Worm (Caenorhabditis elegans) whole organism, L4 larva: ENCODE measurements around the gene F40G9.12.

Experiments
- D1046.2 ChIP-seq: fragments of 200-800 bp; sonication (Bioruptor generic); IDR thresholded peaks from 2 replicates; pipeline ENCODE4 v1.3.6; 2022; ENCODE audit warnings: missing genetic modification characterization, missing compliant biosample characterization
- F44E2.7 ChIP-seq: fragments of 200-800 bp; sonication (Bioruptor generic); IDR thresholded peaks from 2 replicates; pipeline ENCODE4 v2.1.2; 2022; ENCODE audit warnings: missing genetic modification characterization, missing compliant biosample characterization
- T20F7.1 ChIP-seq: fragments of 200-800 bp; sonication (Bioruptor generic); optimal IDR thresholded peaks from 2 replicates; lab custom pipeline; 2018; ENCODE audit warnings: mild to moderate bottlenecking, missing genetic modification characterization, missing compliant biosample characterization
- T26A8.4 ChIP-seq: fragments of 200-800 bp; sonication (Bioruptor generic); IDR thresholded peaks from 2 replicates; pipeline ENCODE4 v1.3.6; 2022; ENCODE audit warnings: missing genetic modification characterization, missing compliant biosample characterization
- Y48G9A.11 ChIP-seq: fragments of 200-800 bp; sonication (Bioruptor generic); IDR thresholded peaks from 2 replicates; pipeline ENCODE4 v1.3.6; 2022; ENCODE audit warnings: missing genetic modification reagents, missing genetic modification characterization, missing compliant biosample characterization
- Y75B8A.6 ChIP-seq: fragments of 200-800 bp; sonication (Bioruptor generic); IDR thresholded peaks from 2 replicates; pipeline ENCODE4 v1.3.6; 2022; ENCODE audit warnings: missing genetic modification reagents, missing genetic modification characterization, missing compliant biosample characterization
- aha-1 ChIP-seq: fragments of 150-350 bp; peaks from one replicate; lab custom pipeline; 2014; ENCODE audit warnings: missing biosample characterization, missing genetic modification characterization
- attf-4 ChIP-seq: sonication (generic microtip); optimal IDR thresholded peaks from 3 replicates; lab custom pipeline; 2017; ENCODE audit warnings: missing biosample characterization, missing genetic modification characterization
- ceh-28 ChIP-seq: fragments of 150-350 bp; optimal IDR thresholded peaks from 2 replicates; lab custom pipeline; 2014; ENCODE audit warnings: missing biosample characterization, missing genetic modification reagents, missing genetic modification characterization
- ces-1 ChIP-seq: fragments of 150-350 bp; sonication (generic microtip); optimal IDR thresholded peaks from 4 replicates; lab custom pipeline; 2014; ENCODE audit warnings: missing biosample characterization, missing genetic modification reagents, missing genetic modification characterization
- daf-16 ChIP-seq, 3 experiments: sonication (generic microtip); optimal IDR thresholded peaks; 2 replicates each; lab custom pipeline; 2016 to 2017; ENCODE audit warnings: missing genetic modification characterization in 3 of 3, missing genetic modification reagents in 3 of 3, mild to moderate bottlenecking in 2 of 3, missing compliant biosample characterization in 2 of 3, missing biosample characterization in 1 of 3, moderate library complexity in 1 of 3
- dmd-8 ChIP-seq: fragments of 200-800 bp; sonication (Bioruptor generic); IDR thresholded peaks from 2 replicates; pipeline ENCODE4 v1.3.6; 2022; ENCODE audit warnings: missing genetic modification characterization, missing compliant biosample characterization
- dpl-1 ChIP-seq: fragments of 150-350 bp; optimal IDR thresholded peaks from 2 replicates; lab custom pipeline; 2014; ENCODE audit warnings: missing biosample characterization, missing genetic modification reagents, missing genetic modification characterization
- hlh-30 ChIP-seq: sonication (generic microtip); optimal IDR thresholded peaks from 2 replicates; lab custom pipeline; 2017; ENCODE audit warnings: antibody characterized with exemption, mild to moderate bottlenecking, missing genetic modification characterization, missing compliant biosample characterization; ENCODE audit not compliant: insufficient read depth
- hmg-1.1 ChIP-seq: fragments of 200-800 bp; sonication (Bioruptor generic); IDR thresholded peaks from 2 replicates; pipeline ENCODE4 v1.3.6; 2022; ENCODE audit warnings: missing genetic modification reagents, missing genetic modification characterization, missing compliant biosample characterization
- lin-1 ChIP-seq: fragments of 200-800 bp; sonication (Bioruptor generic); IDR thresholded peaks from 2 replicates; pipeline ENCODE4 v1.3.6; 2022; ENCODE audit warnings: missing genetic modification reagents, missing genetic modification characterization, missing compliant biosample characterization
- lir-3 ChIP-seq: sonication (generic microtip); optimal IDR thresholded peaks from 2 replicates; lab custom pipeline; 2016; ENCODE audit warnings: mild to moderate bottlenecking, missing genetic modification characterization, missing compliant biosample characterization
- lsy-2 ChIP-seq, 2 experiments: fragments of 150-350 bp in 1 of 2; sonication (generic microtip) in 1 of 2; optimal IDR thresholded peaks; 2 replicates each; lab custom pipeline; 2014 to 2017; ENCODE audit warnings: missing biosample characterization in 2 of 2, missing genetic modification characterization in 2 of 2
- mdl-1 ChIP-seq, 2 experiments: fragments of 150-350 bp in 1 of 2; sonication (generic microtip) in 1 of 2; optimal IDR thresholded peaks; 2 replicates each; lab custom pipeline; 2014 to 2017; ENCODE audit warnings: missing biosample characterization in 2 of 2, missing genetic modification characterization in 2 of 2
- mdt-29 ChIP-seq: fragments of 200-800 bp; sonication (Bioruptor generic); IDR thresholded peaks from 2 replicates; pipeline ENCODE4 v1.3.6; 2022; ENCODE audit warnings: missing genetic modification reagents, missing genetic modification characterization, missing compliant biosample characterization
- nhr-102 ChIP-seq: sonication (generic microtip); optimal IDR thresholded peaks from 2 replicates; lab custom pipeline; 2016; ENCODE audit warnings: mild to moderate bottlenecking, missing genetic modification characterization, moderate library complexity, missing compliant biosample characterization
- nhr-111 ChIP-seq: fragments of 200-800 bp; sonication (Bioruptor generic); optimal IDR thresholded peaks from 2 replicates; lab custom pipeline; 2018; ENCODE audit warnings: mild to moderate bottlenecking, missing genetic modification characterization, missing compliant biosample characterization
- nhr-237 ChIP-seq: sonication (generic microtip); optimal IDR thresholded peaks from 2 replicates; lab custom pipeline; 2017; ENCODE audit warnings: missing biosample characterization, missing genetic modification characterization
- nhr-28 ChIP-seq: fragments of 150-350 bp; optimal IDR thresholded peaks from 2 replicates; lab custom pipeline; 2014; ENCODE audit warnings: missing biosample characterization, missing genetic modification characterization
- nhr-42 ChIP-seq: fragments of 200-800 bp; sonication (Bioruptor generic); IDR thresholded peaks from 2 replicates; pipeline ENCODE4 v1.3.6; 2022; ENCODE audit warnings: missing genetic modification characterization, missing compliant biosample characterization
- nhr-48 ChIP-seq: sonication (generic microtip); optimal IDR thresholded peaks from 2 replicates; lab custom pipeline; 2016; ENCODE audit warnings: mild to moderate bottlenecking, missing genetic modification characterization, missing compliant biosample characterization
- nhr-6 ChIP-seq: fragments of 150-350 bp; optimal IDR thresholded peaks from 2 replicates; lab custom pipeline; 2014; ENCODE audit warnings: missing biosample characterization, missing genetic modification characterization
- nhr-76 ChIP-seq: fragments of 150-350 bp; optimal IDR thresholded peaks from 2 replicates; lab custom pipeline; 2014; ENCODE audit warnings: missing biosample characterization, missing genetic modification characterization
- nhr-77 ChIP-seq: fragments of 150-350 bp; optimal IDR thresholded peaks from 2 replicates; lab custom pipeline; 2014; ENCODE audit warnings: missing biosample characterization, missing genetic modification characterization
- rbr-2 ChIP-seq: sonication (generic microtip); optimal IDR thresholded peaks from 2 replicates; lab custom pipeline; 2016; ENCODE audit warnings: missing genotype, missing genetic modification characterization, missing compliant biosample characterization
- saeg-2 ChIP-seq: fragments of 200-800 bp; sonication (Bioruptor generic); IDR thresholded peaks from 2 replicates; pipeline ENCODE4 v1.3.6; 2022; ENCODE audit warnings: missing genetic modification reagents, missing genetic modification characterization, missing compliant biosample characterization
- tra-1 ChIP-seq: fragments of 200-800 bp; sonication (Bioruptor generic); IDR thresholded peaks from 2 replicates; pipeline ENCODE4 v1.3.6; 2022; ENCODE audit warnings: missing genetic modification reagents, missing genetic modification characterization, missing compliant biosample characterization
- unc-62 ChIP-seq, 3 experiments: fragments of 150-350 bp in 1 of 3; sonication (generic microtip); optimal IDR thresholded peaks in 2 of 3; peaks in 1 of 3; 1 replicate in 1 of 3; 2 replicates in 2 of 3; lab custom pipeline; 2014 to 2017; ENCODE audit warnings: missing biosample characterization in 3 of 3, missing genetic modification characterization in 3 of 3, missing genetic modification reagents in 3 of 3, missing genotype in 1 of 3
- zip-11 ChIP-seq: fragments of 200-800 bp; sonication (Bioruptor generic); IDR thresholded peaks from 2 replicates; pipeline ENCODE4 v1.3.6; 2022; ENCODE audit warnings: missing genetic modification characterization, missing compliant biosample characterization
- ztf-7 ChIP-seq: fragments of 150-350 bp; optimal IDR thresholded peaks from 2 replicates; lab custom pipeline; 2014; ENCODE audit warnings: missing biosample characterization, missing genetic modification characterization

F40G9.12 gene

DNA sequence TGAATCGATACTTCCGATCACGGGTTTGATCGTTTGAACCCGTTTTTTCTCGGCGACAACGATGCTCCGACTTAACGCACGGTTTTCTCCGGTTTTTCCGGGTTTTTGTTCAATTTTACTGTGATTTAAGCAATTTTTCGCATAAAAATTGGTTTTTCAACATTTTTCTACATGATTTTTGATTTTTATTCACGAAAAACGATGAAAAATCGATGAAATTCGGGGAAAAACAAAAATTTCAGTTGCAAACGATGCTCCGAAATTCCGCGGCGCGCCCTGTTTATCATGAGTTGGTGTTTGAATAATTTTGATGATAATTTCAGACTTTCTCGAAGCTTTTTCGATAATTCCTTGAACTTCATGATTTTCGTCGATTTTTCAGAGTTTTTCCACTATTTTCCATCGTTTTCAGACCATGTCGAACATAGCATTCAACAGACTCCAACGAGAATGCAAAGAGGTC is 16.8 kb downstream of the F40G9.12 start, which contains the start of gene ubc-20:
TSS of gene ubc-20 (plus strand) at position 413 of the 463 bp plus-strand sequence.
- no peak for TF ChIP-seq nhr-6 (tag; lab: Kevin White, UChicago)
- TF ChIP-seq D1046.2: no peak
- no peak for TF ChIP-seq lir-3
- TF ChIP-seq Y48G9A.11 (GFP tag; lab: Robert Waterston, UW): peak; percentile 95
- TF ChIP-seq daf-16 (GFP tag; optimal IDR thresholded peaks at IDR 0.05; lab: Kevin White, UChicago): no peak
- peak; percentile 11 for TF ChIP-seq daf-16 (tag; optimal IDR thresholded peaks at IDR 0.05; lab: Kevin White, UChicago)
- peak; percentile 15 for TF ChIP-seq dpl-1 (GFP tag; lab: Kevin White, UChicago)
- no peak for TF ChIP-seq nhr-237 (tag; lab: Kevin White, UChicago)
- peak in 1 of 2 experiments; percentile 26 for TF ChIP-seq lsy-2 (tag; optimal IDR thresholded peaks at IDR 0.05; lab: Kevin White, UChicago)
- TF ChIP-seq nhr-77: peak; percentile 25
- no peak for TF ChIP-seq T26A8.4 (GFP tag; lab: Robert Waterston, UW)
- TF ChIP-seq T20F7.1 (GFP tag; lab: Kevin White, UChicago): peak; percentile 98
- TF ChIP-seq hlh-30: peak; percentile 62
- no peak for TF ChIP-seq nhr-76 (tag; lab: Kevin White, UChicago)
- no peak for TF ChIP-seq F44E2.7 (GFP tag; lab: Robert Waterston, UW)

DNA sequence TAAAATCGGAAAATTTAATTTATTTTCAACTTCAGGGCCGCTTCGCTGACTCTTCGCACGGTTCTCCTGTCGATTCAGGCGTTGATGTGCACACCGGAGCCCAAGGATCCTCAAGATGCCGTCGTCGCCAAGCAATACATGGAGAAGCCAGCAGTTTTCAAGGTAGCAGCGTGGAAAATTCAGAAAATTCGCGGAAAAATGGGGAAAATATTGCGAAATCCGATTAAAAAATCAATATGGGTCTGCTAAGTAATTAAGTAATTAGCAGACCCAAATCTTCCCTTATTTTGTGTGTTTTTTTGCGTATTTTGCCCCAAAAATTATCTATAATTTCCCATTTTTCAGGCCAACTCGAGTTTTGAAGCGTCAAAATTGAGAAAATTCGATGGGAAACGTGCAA is 17.6 kb downstream of the F40G9.12 start:
- TF ChIP-seq aha-1 (tag; lab: Kevin White, UChicago) (peak; percentile 79), lir-3 (no peak)

ce11 chrIII:190686-191085 is 19.0 kb downstream of the F40G9.12 start, which contains the start of gene cox-17:
TSS of gene cox-17 (plus strand) at chrIII:190986.
- TF ChIP-seq dmd-8 (GFP tag; lab: Robert Waterston, UW) (no peak), nhr-42 (GFP tag; lab: Robert Waterston, UW) (peak; percentile 12; the same call in 1 of the 2 replicates)

DNA sequence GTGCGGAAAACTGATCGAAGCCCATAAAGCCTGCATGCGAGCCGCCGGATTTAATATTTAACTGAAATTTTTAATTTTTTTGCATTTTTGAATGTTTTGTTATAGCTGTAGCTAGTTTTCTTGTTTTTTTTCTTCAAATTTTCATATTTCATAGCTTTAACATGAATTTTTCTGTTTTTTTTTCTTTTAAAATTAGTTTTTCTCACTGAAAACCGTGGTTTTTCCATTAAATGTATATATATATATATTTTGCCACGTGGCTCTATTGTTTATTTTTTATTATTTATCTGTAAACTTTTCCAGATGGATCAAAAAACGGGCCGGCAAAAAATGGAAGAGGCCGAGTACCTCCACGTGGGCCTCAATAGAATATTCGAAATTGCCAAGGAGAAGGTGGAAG is 20.2 kb downstream of the F40G9.12 start, which contains the start of gene sec-20:
TSS of gene sec-20 (plus strand) at position 301 of the 400 bp plus-strand sequence.
- no peak for TF ChIP-seq nhr-28
- no peak for TF ChIP-seq Y75B8A.6
- TF ChIP-seq nhr-77: no peak
- TF ChIP-seq tra-1: no peak
- no peak for TF ChIP-seq rbr-2 (tag; lab: Kevin White, UChicago)
- no peak for TF ChIP-seq Y48G9A.11 (GFP tag; lab: Robert Waterston, UW)
- TF ChIP-seq nhr-111: no peak
- no peak for TF ChIP-seq saeg-2 (GFP tag; lab: Robert Waterston, UW)
- TF ChIP-seq nhr-102 (tag; lab: Kevin White, UChicago): no peak
- no peak for TF ChIP-seq attf-4
- no peak for TF ChIP-seq unc-62 (GFP tag; optimal IDR thresholded peaks at IDR 0.05 in 1 of 2; lab: Kevin White, UChicago)
- TF ChIP-seq unc-62 (tag; optimal IDR thresholded peaks at IDR 0.05; lab: Kevin White, UChicago): no peak
- TF ChIP-seq, all 104 proteins: peak for 0

- TF ChIP-seq T20F7.1 (GFP tag; lab: Kevin White, UChicago) (no peak), ces-1 (GFP tag; lab: Kevin White, UChicago) (no peak), dmd-8 (GFP tag; lab: Robert Waterston, UW) (no peak), hmg-1.1 (no peak), zip-11 (no peak), T26A8.4 (GFP tag; lab: Robert Waterston, UW) (no peak), lin-1 (GFP tag; lab: Robert Waterston, UW) (no peak), ztf-7 (tag; lab: Kevin White, UChicago) (no peak), mdt-29 (GFP tag; lab: Robert Waterston, UW) (no peak), nhr-6 (tag; lab: Kevin White, UChicago) (no peak), nhr-48 (tag; lab: Kevin White, UChicago) (no peak), ceh-28 (tag; lab: Kevin White, UChicago) (no peak), aha-1 (tag; lab: Kevin White, UChicago) (no peak), saeg-2 (GFP tag; lab: Robert Waterston, UW) (no peak), mdl-1 (tag; optimal IDR thresholded peaks at IDR 0.05; lab: Kevin White, UChicago) (no peak)
Measured at ce11 chrIII:194160-194559, 22.5 kb downstream of the F40G9.12 start, which contains the start of gene F40G9.17. TSS of gene F40G9.17 (plus strand) at chrIII:194460.
